Fruit fly (Drosophila melanogaster): Measurements from ENCODE around the gene Uch-L5R.

DNA sequence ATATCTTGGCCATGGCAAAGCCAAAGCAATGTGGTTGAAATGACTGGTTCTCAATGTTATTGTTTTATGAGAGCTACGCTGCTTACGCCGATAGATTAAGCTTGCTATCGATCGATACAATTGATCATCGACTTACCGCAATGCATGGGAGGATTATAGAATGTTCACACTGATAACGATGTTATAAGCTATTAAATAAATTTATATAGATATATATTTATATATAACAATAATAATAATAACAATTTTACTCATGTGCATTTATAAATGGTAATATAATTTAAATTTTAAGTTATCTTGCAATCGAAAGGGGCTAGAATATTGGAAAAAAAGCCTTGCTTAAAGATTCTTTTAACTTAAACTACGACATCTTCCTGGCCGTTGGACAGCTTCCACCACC lies 16.3 kb upstream of the Uch-L5R start, which contains the start of gene moon:
- TF ChIP-seq Mnt (GFP tag; optimal IDR thresholded peaks at IDR 0.05) (no peak), pad (GFP tag; optimal IDR thresholded peaks at IDR 0.05) (no peak), CG12768 (GFP tag; optimal IDR thresholded peaks at IDR 0.05) (no peak), bab1 (GFP tag; optimal IDR thresholded peaks at IDR 0.05) (no peak), CG14711 (tag; optimal IDR thresholded peaks at IDR 0.05) (no peak)

Data from whole organism, adult.